Worm (Caenorhabditis elegans) whole organism, L4 larva: Measurements from ENCODE around the gene W02B3.7.

Experiments used
- aly-2 ChIP-seq: sonication (generic microtip); optimal IDR thresholded peaks from 2 replicates; lab custom pipeline; 2018; ENCODE audit warnings: missing biosample characterization, missing genetic modification characterization
- fos-1 ChIP-seq: fragments of 150-350 bp; optimal IDR thresholded peaks from 2 replicates; lab custom pipeline; 2014; ENCODE audit warnings: missing biosample characterization, missing genetic modification characterization
- mep-1 ChIP-seq: fragments of 150-350 bp; sonication (generic microtip); optimal IDR thresholded peaks from 3 replicates; lab custom pipeline; 2014; ENCODE audit warnings: missing biosample characterization, missing genetic modification characterization
- nhr-76 ChIP-seq: fragments of 150-350 bp; optimal IDR thresholded peaks from 2 replicates; lab custom pipeline; 2014; ENCODE audit warnings: missing biosample characterization, missing genetic modification characterization
- unc-130 ChIP-seq: sonication (generic microtip); optimal IDR thresholded peaks from 2 replicates; lab custom pipeline; 2016; ENCODE audit warnings: missing genetic modification reagents, missing genetic modification characterization, missing compliant biosample characterization
- zag-1 ChIP-seq: fragments of 150-350 bp; optimal IDR thresholded peaks from 2 replicates; lab custom pipeline; 2014; ENCODE audit warnings: missing biosample characterization, missing genetic modification characterization

DNA sequence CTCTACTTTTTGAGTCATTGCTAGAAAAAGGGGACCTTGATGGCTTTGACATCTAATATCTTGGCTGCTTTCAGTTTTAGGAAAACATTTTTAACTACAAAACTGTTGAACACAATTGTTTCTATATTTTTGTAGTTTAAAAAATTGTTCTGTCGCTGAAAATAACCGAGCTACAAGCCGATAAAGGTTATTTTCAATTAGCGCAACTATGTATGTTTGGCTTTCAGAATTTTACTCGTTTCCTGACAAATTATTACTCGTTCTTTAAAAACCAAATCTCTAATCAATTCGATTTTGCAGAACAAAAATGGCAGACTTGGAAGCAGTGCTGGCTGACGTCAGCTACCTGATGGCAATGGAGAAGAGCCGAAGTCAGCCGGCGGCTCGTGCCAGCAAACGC, 16.0 kb downstream of the W02B3.7 start, which contains the start of gene grk-2:
- no peak for TF ChIP-seq unc-130 (GFP tag; lab: Kevin White, UChicago)
- no peak for TF ChIP-seq zag-1 (tag; lab: Kevin White, UChicago)
- no peak for TF ChIP-seq nhr-76 (tag; lab: Kevin White, UChicago)
- no peak for TF ChIP-seq fos-1 (tag; lab: Kevin White, UChicago)
- no peak for TF ChIP-seq mep-1 (tag; lab: Kevin White, UChicago)
- no peak for TF ChIP-seq aly-2 (tag; lab: Kevin White, UChicago)
